Worm (Caenorhabditis elegans): ENCODE data around the gene T21D12.7.

The T21D12.7 gene

ce11 chrIV:274185-274584 lies 17.1 kb downstream of the T21D12.7 start, which contains the start of gene sma-10 (continued):
- TF ChIP-seq ZK546.5 (tag; optimal IDR thresholded peaks at IDR 0.05) (no peak), fos-1 (tag; optimal IDR thresholded peaks at IDR 0.05) (no peak), zag-1 (tag; optimal IDR thresholded peaks at IDR 0.05) (no peak)

ce11 chrIV:273299-273698 lies 18.0 kb downstream of the T21D12.7 start, which contains the start of gene srh-282:
srh-282 (minus strand) TSS chrIV:273399.
- TF ChIP-seq elt-1 (tag; optimal IDR thresholded peaks at IDR 0.05), result no peak
- TF ChIP-seq ztf-11 (tag; optimal IDR thresholded peaks at IDR 0.05), result no peak
- TF ChIP-seq nhr-25 (tag; optimal IDR thresholded peaks at IDR 0.05), result no peak
- TF ChIP-seq hmg-11 (tag; optimal IDR thresholded peaks at IDR 0.05), result no peak
- no peak for TF ChIP-seq lin-39 (tag; optimal IDR thresholded peaks at IDR 0.05)
- no peak for TF ChIP-seq nhr-28 (tag; optimal IDR thresholded peaks at IDR 0.05)
- no peak for TF ChIP-seq egl-27 (tag; optimal IDR thresholded peaks at IDR 0.05)
- TF ChIP-seq daf-12 (tag; optimal IDR thresholded peaks at IDR 0.05), result no peak
- no peak for TF ChIP-seq elt-3 (tag; optimal IDR thresholded peaks at IDR 0.05)
- no peak for TF ChIP-seq fos-1 (tag; optimal IDR thresholded peaks at IDR 0.05)
- no peak for TF ChIP-seq elt-2 (tag; optimal IDR thresholded peaks at IDR 0.05)
- TF ChIP-seq nhr-43 (tag; optimal IDR thresholded peaks at IDR 0.05; ENCODE audit: poor library complexity, severe bottlenecking), result no peak
- TF ChIP-seq ZK546.5 (tag; optimal IDR thresholded peaks at IDR 0.05), result no peak
- TF ChIP-seq pqm-1 (tag; optimal IDR thresholded peaks at IDR 0.05), result no peak
- TF ChIP-seq ceh-9 (tag; optimal IDR thresholded peaks at IDR 0.05), result no peak

- TF ChIP-seq jun-1 (tag; optimal IDR thresholded peaks at IDR 0.05), result no peak
- TF ChIP-seq zag-1 (tag; optimal IDR thresholded peaks at IDR 0.05), result no peak
- no peak for TF ChIP-seq nhr-76 (tag; optimal IDR thresholded peaks at IDR 0.05)
- TF ChIP-seq tbx-2 (tag; optimal IDR thresholded peaks at IDR 0.05), result no peak
- no peak for TF ChIP-seq ztf-11 (tag; optimal IDR thresholded peaks at IDR 0.05)
- no peak for TF ChIP-seq daf-12 (tag; optimal IDR thresholded peaks at IDR 0.05)
- TF ChIP-seq mml-1 (tag; optimal IDR thresholded peaks at IDR 0.05), result no peak
- no peak for TF ChIP-seq egl-27 (tag; optimal IDR thresholded peaks at IDR 0.05)
- TF ChIP-seq lsy-12 (tag; optimal IDR thresholded peaks at IDR 0.05), result no peak
- TF ChIP-seq egl-5 (tag; optimal IDR thresholded peaks at IDR 0.05), result no peak
- TF ChIP-seq mdl-1 (tag; optimal IDR thresholded peaks at IDR 0.05), result no peak
- no peak for TF ChIP-seq fkh-2 (tag; optimal IDR thresholded peaks at IDR 0.05)
- no peak for TF ChIP-seq snpc-4 (tag; optimal IDR thresholded peaks at IDR 0.05)
- TF ChIP-seq elt-2 (tag; optimal IDR thresholded peaks at IDR 0.05), result no peak
- no peak for TF ChIP-seq R02D3.7 (tag; optimal IDR thresholded peaks at IDR 0.05)
Measured at ce11 chrIV:269107-269506, 22.1 kb downstream of the T21D12.7 start, which contains the start of gene T21D12.11. T21D12.11 (plus strand) TSS chrIV:269407.

ce11 chrIV:266148-266547 lies 25.1 kb downstream of the T21D12.7 start, which contains the start of gene T21D12.12:
T21D12.12 (plus strand) TSS chrIV:266448.
- TF ChIP-seq lin-15B (tag; optimal IDR thresholded peaks at IDR 0.05) (no peak), fos-1 (tag; optimal IDR thresholded peaks at IDR 0.05) (no peak), pha-4 (tag; optimal IDR thresholded peaks at IDR 0.05) (peak; percentile 6)

ce11 chrIV:264182-264709 lies 27.0 kb downstream of the T21D12.7 start, which contains the start of gene pat-6:
pat-6 (minus strand) TSS chrIV:264232.
- TF ChIP-seq hmg-11 (tag; optimal IDR thresholded peaks at IDR 0.05), result peak; percentile 84
- TF ChIP-seq lin-15B (tag; optimal IDR thresholded peaks at IDR 0.05), result peak; percentile 38
- peak; percentile 51 for TF ChIP-seq ceh-28 (tag; optimal IDR thresholded peaks at IDR 0.05)
- TF ChIP-seq ztf-4 (tag; optimal IDR thresholded peaks at IDR 0.05), result no peak
- TF ChIP-seq ceh-16 (tag; optimal IDR thresholded peaks at IDR 0.05), result no peak
- peak; percentile 26 for TF ChIP-seq pha-4 (tag; optimal IDR thresholded peaks at IDR 0.05)
- peak; percentile 52 for TF ChIP-seq nfya-1 (tag; optimal IDR thresholded peaks at IDR 0.05; ENCODE audit: insufficient read depth)

ce11 chrIV:262460-262859 lies 28.8 kb downstream of the T21D12.7 start:
- TF ChIP-seq nhr-77 (tag; optimal IDR thresholded peaks at IDR 0.05) (no peak), unc-39 (tag; optimal IDR thresholded peaks at IDR 0.05) (no peak), nhr-25 (tag; optimal IDR thresholded peaks at IDR 0.05) (no peak), nhr-237 (tag; optimal IDR thresholded peaks at IDR 0.05) (no peak), snpc-4 (tag; optimal IDR thresholded peaks at IDR 0.05) (no peak), nhr-23 (tag; optimal IDR thresholded peaks at IDR 0.05) (no peak), elt-2 (tag; optimal IDR thresholded peaks at IDR 0.05) (no peak), unc-62 (GFP tag; optimal IDR thresholded peaks at IDR 0.05) (no peak), lin-15B (tag; optimal IDR thresholded peaks at IDR 0.05) (no peak), ceh-82 (tag; optimal IDR thresholded peaks at IDR 0.05) (no peak)
